Worm (Caenorhabditis elegans): ENCODE data around the gene nfi-1.

Gene nfi-1

ce11 chrII:7537603-7538230 lies at the start of gene nfi-1:
Gene nfi-1 (plus strand): TSS chrII:7538180.
- TF ChIP-seq nhr-27 (tag; optimal IDR thresholded peaks at IDR 0.05): no peak
- no peak for TF ChIP-seq lsy-27 (tag; optimal IDR thresholded peaks at IDR 0.05; ENCODE audit: borderline replicate concordance, insufficient read depth)
- no peak for TF ChIP-seq fkh-3 (tag; optimal IDR thresholded peaks at IDR 0.05)
- no peak for TF ChIP-seq ceh-100 (GFP tag; IDR thresholded peaks at IDR 0.05)
- TF ChIP-seq nfya-1 (tag; optimal IDR thresholded peaks at IDR 0.05; ENCODE audit: borderline replicate concordance, insufficient read depth): no peak
- peak; percentile 51 for TF ChIP-seq ceh-27 (GFP tag; optimal IDR thresholded peaks at IDR 0.05)
- TF ChIP-seq cebp-1 (GFP tag; IDR thresholded peaks at IDR 0.05): no peak
- TF ChIP-seq cebp-1 (tag; optimal IDR thresholded peaks at IDR 0.05): no peak
- TF ChIP-seq attf-3 (GFP tag; conservative IDR thresholded peaks at IDR 0.05): no peak
- TF ChIP-seq hrde-1 (tag; optimal IDR thresholded peaks at IDR 0.05; ENCODE audit: borderline replicate concordance): no peak
- no peak for TF ChIP-seq sea-2 (GFP tag; IDR thresholded peaks at IDR 0.05)
- no peak; the same call in 1 of the 2 replicates for TF ChIP-seq hmg-1.2 (GFP tag; IDR thresholded peaks at IDR 0.05)
- TF ChIP-seq repo-1 (tag; optimal IDR thresholded peaks at IDR 0.05): no peak
- no peak for TF ChIP-seq gei-17 (GFP tag; optimal IDR thresholded peaks at IDR 0.05)
- TF ChIP-seq lin-54 (GFP tag; optimal IDR thresholded peaks at IDR 0.05): peak; percentile 36
- TF ChIP-seq madf-3 (GFP tag; IDR thresholded peaks at IDR 0.05): no peak
- no peak for TF ChIP-seq C17E4.6 (GFP tag; IDR thresholded peaks at IDR 0.05)
- peak; percentile 35 for TF ChIP-seq nhr-80 (tag; optimal IDR thresholded peaks at IDR 0.05)
- no peak for TF ChIP-seq Y79H2A.3 (GFP tag; conservative IDR thresholded peaks at IDR 0.05)
- no peak for TF ChIP-seq bed-1 (GFP tag; IDR thresholded peaks at IDR 0.05)
- TF ChIP-seq mcd-1 (GFP tag; IDR thresholded peaks at IDR 0.05): peak; percentile 49; the same call in 1 of the 2 replicates
- no peak for TF ChIP-seq tlf-1 (GFP tag; optimal IDR thresholded peaks at IDR 0.05)
- TF ChIP-seq attf-5 (GFP tag; optimal IDR thresholded peaks at IDR 0.05): peak; percentile 57
- TF ChIP-seq F37B4.10 (GFP tag; IDR thresholded peaks at IDR 0.05): no peak
- TF ChIP-seq F39B2.1 (GFP tag; IDR thresholded peaks at IDR 0.05): no peak
- peak; percentile 59 for TF ChIP-seq efl-1 (GFP tag; optimal IDR thresholded peaks at IDR 0.05)
- peak; percentile 22 for TF ChIP-seq dpl-1 (GFP tag; optimal IDR thresholded peaks at IDR 0.05)
- no peak for TF ChIP-seq akir-1 (GFP tag; optimal IDR thresholded peaks at IDR 0.05)
- no peak for TF ChIP-seq snpc-3.4 (tag; optimal IDR thresholded peaks at IDR 0.05)
- peak in 1 of 3 experiments; percentile 42 for TF ChIP-seq lin-35 (GFP tag; optimal IDR thresholded peaks at IDR 0.05)
- TF ChIP-seq nhr-179 (tag; optimal IDR thresholded peaks at IDR 0.05): no peak
- TF ChIP-seq lin-40 (tag; optimal IDR thresholded peaks at IDR 0.05): no peak
- peak; percentile 42; the same call in 1 of the 2 replicates for TF ChIP-seq dox-1 (GFP tag; IDR thresholded peaks at IDR 0.05)
- no peak for TF ChIP-seq F57C9.4 (tag; optimal IDR thresholded peaks at IDR 0.05)
- peak; percentile 32 for TF ChIP-seq K12H6.12 (tag; optimal IDR thresholded peaks at IDR 0.05)
- no peak for TF ChIP-seq mel-28 (tag; optimal IDR thresholded peaks at IDR 0.05; ENCODE audit: borderline replicate concordance)
- TF ChIP-seq B0035.1 (tag; optimal IDR thresholded peaks at IDR 0.05): no peak
- TF ChIP-seq lsl-1 (GFP tag; optimal IDR thresholded peaks at IDR 0.05): peak; percentile 49
- TF ChIP-seq T07F8.4 (tag; optimal IDR thresholded peaks at IDR 0.05): no peak
- no peak for TF ChIP-seq him-1 (tag; optimal IDR thresholded peaks at IDR 0.05)
- no peak for TF ChIP-seq xnd-1 (tag; optimal IDR thresholded peaks at IDR 0.05)
